Fruit fly (Drosophila melanogaster) whole organism, embryonic: ENCODE results near the gene brm.
A peak's percentile ranks its signal among the peaks of the same experiment; 100 is the strongest.

Experiments
- Blimp-1 ChIP-seq: fragments of 200-800 bp; sonication (Bioruptor generic); optimal IDR thresholded peaks from 3 replicates; lab custom pipeline; 2018; ENCODE audit warnings: missing biosample characterization, missing genetic modification characterization, mild to moderate bottlenecking, moderate library complexity, missing genetic modification reagents
- CG10267 ChIP-seq: fragments of 200-800 bp; sonication (Bioruptor generic); optimal IDR thresholded peaks from 2 replicates; lab custom pipeline; 2018; ENCODE audit warnings: missing biosample characterization, mild to moderate bottlenecking, missing genetic modification characterization, moderate library complexity
- CG11093 ChIP-seq: fragments of 200-800 bp; sonication (Bioruptor generic); IDR thresholded peaks from 3 replicates; pipeline ENCODE4 v1.3.6; 2022; ENCODE audit warnings: missing biosample characterization, missing genetic modification characterization
- CG11504 ChIP-seq: fragments of 200-800 bp; sonication (Bioruptor generic); optimal IDR thresholded peaks from 3 replicates; lab custom pipeline; 2019; ENCODE audit warnings: missing biosample characterization, mild to moderate bottlenecking, missing genetic modification characterization, moderate library complexity
- CG11695 ChIP-seq: fragments of 200-800 bp; sonication (Bioruptor generic); IDR thresholded peaks from 3 replicates; pipeline ENCODE4 v1.3.6; 2022; ENCODE audit warnings: missing biosample characterization, missing genetic modification characterization
- CG12155 ChIP-seq: fragments of 200-800 bp; sonication (Bioruptor generic); optimal IDR thresholded peaks from 3 replicates; lab custom pipeline; 2016; ENCODE audit warnings: missing biosample characterization, missing genetic modification characterization
- CG12391 ChIP-seq: fragments of 200-800 bp; sonication (Bioruptor generic); optimal IDR thresholded peaks from 3 replicates; lab custom pipeline; 2018; ENCODE audit warnings: missing biosample characterization, mild to moderate bottlenecking, missing genetic modification characterization, moderate library complexity
- CG12659 ChIP-seq: fragments of 200-800 bp; sonication (Bioruptor generic); optimal IDR thresholded peaks from 3 replicates; lab custom pipeline; 2017; ENCODE audit warnings: mild to moderate bottlenecking, missing biosample characterization, missing genetic modification reagents, missing genetic modification characterization
- CG14710 ChIP-seq: fragments of 200-800 bp; sonication (Bioruptor generic); optimal IDR thresholded peaks from 3 replicates; lab custom pipeline; 2019; ENCODE audit warnings: missing biosample characterization, mild to moderate bottlenecking, missing genetic modification characterization, moderate library complexity
- CG15269 ChIP-seq: fragments of 200-800 bp; sonication (Bioruptor generic); optimal IDR thresholded peaks from 2 replicates; lab custom pipeline; 2018; ENCODE audit warnings: missing biosample characterization, mild to moderate bottlenecking, missing genetic modification characterization, moderate library complexity
- CG1529 ChIP-seq: fragments of 200-800 bp; sonication (Bioruptor generic); optimal IDR thresholded peaks from 3 replicates; lab custom pipeline; 2018; ENCODE audit warnings: missing biosample characterization, missing genetic modification characterization
- CG1602 ChIP-seq: fragments of 200-800 bp; sonication (Bioruptor generic); optimal IDR thresholded peaks from 3 replicates; lab custom pipeline; 2016; ENCODE audit warnings: missing biosample characterization, missing genetic modification characterization
- CG17829 ChIP-seq: fragments of 200-800 bp; optimal IDR thresholded peaks from 2 replicates; lab custom pipeline; 2019; ENCODE audit warnings: missing biosample characterization, mild to moderate bottlenecking, missing genetic modification characterization, moderate library complexity
- CG18619 ChIP-seq: fragments of 200-800 bp; sonication (Bioruptor generic); optimal IDR thresholded peaks from 3 replicates; lab custom pipeline; 2017; ENCODE audit warnings: missing biosample characterization, mild to moderate bottlenecking, missing genetic modification characterization
- CG2712 ChIP-seq: fragments of 200-800 bp; optimal IDR thresholded peaks from 3 replicates; lab custom pipeline; 2019; ENCODE audit warnings: missing biosample characterization, mild to moderate bottlenecking, missing genetic modification characterization, moderate library complexity
- CG34422 ChIP-seq: fragments of 200-800 bp; sonication (Bioruptor generic); IDR thresholded peaks from 3 replicates; pipeline ENCODE4 v1.3.6; 2022; ENCODE audit warnings: missing biosample characterization, missing genetic modification characterization
- CG3847 ChIP-seq: fragments of 200-800 bp; sonication (Bioruptor generic); IDR thresholded peaks from 2 replicates; pipeline ENCODE4 v1.3.6; 2022; ENCODE audit warnings: missing biosample characterization, missing genetic modification characterization
- CG4730 ChIP-seq: fragments of 200-800 bp; sonication (Bioruptor generic); IDR thresholded peaks from 2 replicates; pipeline ENCODE4 v1.3.6; 2022; ENCODE audit warnings: missing biosample characterization, missing genetic modification characterization
- CG4854 ChIP-seq: fragments of 200-800 bp; sonication (Bioruptor generic); optimal IDR thresholded peaks from 2 replicates; lab custom pipeline; 2016; ENCODE audit warnings: missing biosample characterization, missing genetic modification characterization, inconsistent platforms
- CG6689 ChIP-seq: fragments of 200-800 bp; sonication (Bioruptor generic); IDR thresholded peaks from 2 replicates; pipeline ENCODE4 v1.3.6; 2022; ENCODE audit warnings: missing biosample characterization, missing genetic modification characterization
- CG6765 ChIP-seq: fragments of 200-800 bp; sonication (Bioruptor generic); optimal IDR thresholded peaks from 3 replicates; lab custom pipeline; 2017; ENCODE audit warnings: missing biosample characterization, mild to moderate bottlenecking, missing genetic modification characterization
- CG7556 ChIP-seq: fragments of 200-800 bp; sonication (Bioruptor generic); optimal IDR thresholded peaks from 2 replicates; lab custom pipeline; 2017; ENCODE audit warnings: missing biosample characterization, mild to moderate bottlenecking, missing genetic modification characterization
- CG7963 ChIP-seq: fragments of 200-800 bp; sonication (Bioruptor generic); IDR thresholded peaks from 3 replicates; pipeline ENCODE4 v1.3.6; 2022; ENCODE audit warnings: missing biosample characterization, missing genetic modification characterization; ENCODE audit not compliant: partially characterized antibody
- CG8478 ChIP-seq: fragments of >200 bp; optimal IDR thresholded peaks from 2 replicates; lab custom pipeline; 2018
- CG9727 ChIP-seq: fragments of 200-800 bp; sonication (Bioruptor generic); optimal IDR thresholded peaks from 3 replicates; lab custom pipeline; 2017; ENCODE audit warnings: missing biosample characterization, mild to moderate bottlenecking, missing genetic modification characterization
- Deaf1 ChIP-seq: fragments of 200-800 bp; optimal IDR thresholded peaks from 3 replicates; lab custom pipeline; 2019; ENCODE audit warnings: missing biosample characterization, mild to moderate bottlenecking, missing genetic modification characterization, moderate library complexity
- Dip3 ChIP-seq: fragments of 200-800 bp; sonication (Bioruptor generic); optimal IDR thresholded peaks from 3 replicates; lab custom pipeline; 2016; ENCODE audit warnings: missing biosample characterization, missing genetic modification characterization
- Fer1 ChIP-seq: fragments of 200-800 bp; sonication (Bioruptor generic); optimal IDR thresholded peaks from 2 replicates; lab custom pipeline; 2017; ENCODE audit warnings: missing biosample characterization, mild to moderate bottlenecking, missing genetic modification characterization
- Hr39 ChIP-seq: fragments of >200 bp; optimal IDR thresholded peaks from 2 replicates; lab custom pipeline; 2017
- Hr51 ChIP-seq, 2 experiments: fragments of 200-800 bp; sonication (Bioruptor generic); optimal IDR thresholded peaks; 2 replicates in 1 of 2; 3 replicates in 1 of 2; lab custom pipeline; 2016 to 2018; ENCODE audit warnings: missing biosample characterization in 2 of 2, missing genetic modification characterization in 2 of 2, mild to moderate bottlenecking in 1 of 2, moderate library complexity in 1 of 2
- Jarid2 ChIP-seq: fragments of 200-800 bp; sonication (Bioruptor generic); optimal IDR thresholded peaks from 3 replicates; lab custom pipeline; 2017; ENCODE audit warnings: mild to moderate bottlenecking, missing biosample characterization, missing genetic modification reagents, missing genetic modification characterization
- Spps ChIP-seq: fragments of 200-800 bp; sonication (Bioruptor generic); optimal IDR thresholded peaks from 2 replicates; lab custom pipeline; 2018; ENCODE audit warnings: missing biosample characterization, mild to moderate bottlenecking, missing genetic modification characterization
- Ssrp ChIP-seq: fragments of 200-800 bp; sonication (Bioruptor generic); optimal IDR thresholded peaks from 2 replicates; lab custom pipeline; 2018; ENCODE audit warnings: missing biosample characterization, mild to moderate bottlenecking, missing genetic modification characterization, moderate library complexity
- amos ChIP-seq: fragments of 200-800 bp; sonication (Bioruptor generic); IDR thresholded peaks from 2 replicates; pipeline ENCODE4 v1.3.6; 2022; ENCODE audit warnings: missing biosample characterization, missing genetic modification characterization; ENCODE audit not compliant: partially characterized antibody
- ci ChIP-seq: fragments of 200-800 bp; sonication (Bioruptor generic); IDR thresholded peaks from 3 replicates; pipeline ENCODE4 v1.3.6; 2022; ENCODE audit warnings: missing biosample characterization, missing genetic modification characterization
- dmrt11E ChIP-seq: fragments of 200-800 bp; sonication (Bioruptor generic); optimal IDR thresholded peaks from 3 replicates; lab custom pipeline; 2018; ENCODE audit warnings: missing biosample characterization, mild to moderate bottlenecking, missing genetic modification characterization, moderate library complexity
- gro ChIP-seq: fragments of 200-800 bp; sonication (Bioruptor generic); optimal IDR thresholded peaks from 2 replicates; lab custom pipeline; 2016; ENCODE audit warnings: missing biosample characterization, missing genetic modification characterization
- hth ChIP-seq: fragments of >200 bp; optimal IDR thresholded peaks from 2 replicates; lab custom pipeline; 2017; ENCODE audit warnings: inconsistent platforms
- ind ChIP-seq: fragments of 200-800 bp; sonication (Bioruptor generic); optimal IDR thresholded peaks from 3 replicates; lab custom pipeline; 2016; ENCODE audit warnings: missing biosample characterization, missing genetic modification characterization
- nmo ChIP-seq: fragments of 200-800 bp; sonication (Bioruptor generic); optimal IDR thresholded peaks from 2 replicates; lab custom pipeline; 2018; ENCODE audit warnings: missing biosample characterization, mild to moderate bottlenecking, missing genetic modification characterization, moderate library complexity
- pan ChIP-seq, 4 experiments: fragments of >200 bp in 3 of 4; fragments of 200-800 bp in 1 of 4; sonication (Bioruptor generic) in 1 of 4; optimal IDR thresholded peaks in 3 of 4; IDR thresholded peaks in 1 of 4; 2 replicates each; pipeline versions ENCODE4 v1.3.6 to Lab custom; 2017 to 2022; ENCODE audit warnings: missing biosample characterization in 2 of 4, missing genetic modification characterization in 2 of 4, mixed read lengths in 1 of 4
- prd ChIP-seq, 3 experiments: fragments of >200 bp in 2 of 3; fragments of 200-800 bp in 1 of 3; sonication (Bioruptor generic) in 1 of 3; optimal IDR thresholded peaks in 2 of 3; IDR thresholded peaks in 1 of 3; 2 replicates in 2 of 3; 3 replicates in 1 of 3; pipeline versions ENCODE4 v1.3.6 to Lab custom; 2017 to 2022; ENCODE audit warnings: missing biosample characterization in 1 of 3, missing genetic modification characterization in 1 of 3
- ranshi ChIP-seq: fragments of 200-800 bp; sonication (Bioruptor generic); IDR thresholded peaks from 2 replicates; pipeline ENCODE4 v1.3.6; 2022; ENCODE audit warnings: missing biosample characterization, missing genetic modification characterization
- rib ChIP-seq: fragments of 200-800 bp; sonication (Bioruptor generic); IDR thresholded peaks from 2 replicates; pipeline ENCODE4 v1.3.6; 2022; ENCODE audit warnings: missing biosample characterization, missing genetic modification characterization
- sens ChIP-seq: fragments of 200-800 bp; sonication (Bioruptor generic); peaks from one replicate; lab custom pipeline; 2016; ENCODE audit warnings: missing biosample characterization, missing genetic modification characterization
- tgo ChIP-seq: fragments of 200-800 bp; sonication (Bioruptor generic); IDR thresholded peaks from 3 replicates; pipeline ENCODE4 v1.3.6; 2022; ENCODE audit warnings: missing biosample characterization, missing genetic modification characterization
- tin ChIP-seq: fragments of 200-800 bp; sonication (Bioruptor generic); optimal IDR thresholded peaks from 3 replicates; lab custom pipeline; 2016; ENCODE audit warnings: missing biosample characterization, missing genetic modification characterization
- unpg ChIP-seq: fragments of 200-800 bp; sonication (Bioruptor generic); optimal IDR thresholded peaks from 3 replicates; lab custom pipeline; 2018; ENCODE audit warnings: missing biosample characterization, mild to moderate bottlenecking, missing genetic modification characterization, moderate library complexity
- vvl ChIP-seq: fragments of 200-800 bp; sonication (Bioruptor generic); IDR thresholded peaks from 2 replicates; pipeline ENCODE4 v1.3.6; 2022; ENCODE audit warnings: missing biosample characterization, missing genetic modification characterization
- zfh1 ChIP-seq: fragments of 200-800 bp; sonication (Bioruptor generic); IDR thresholded peaks from 3 replicates; pipeline ENCODE4 v1.3.6; 2022; ENCODE audit warnings: missing biosample characterization, missing genetic modification characterization

brm gene

dm6 chr3L:15923352-15923751, 59.3 kb downstream of the brm start (continued):
- TF ChIP-seq zfh1 (GFP tag; lab: Robert Waterston, UW) = 0 out of 3 replicates have a peak, but pooled peaks have one; percentile 32
- no peak for TF ChIP-seq rib (GFP tag; lab: Robert Waterston, UW)
- no peak for TF ChIP-seq hth (lab: Kevin White, UChicago)
- peak; percentile 73 for TF ChIP-seq CG11504 (tag; lab: Kevin White, UChicago)
- no peak for TF ChIP-seq ci (GFP tag; lab: Robert Waterston, UW)
- TF ChIP-seq CG4854 (GFP tag; lab: Kevin White, UChicago) = peak; percentile 1
- TF ChIP-seq CG12155 (GFP tag; lab: Kevin White, UChicago) = peak; percentile 29
- TF ChIP-seq CG7556 (GFP tag; lab: Kevin White, UChicago) = peak; percentile 40
- TF ChIP-seq tin (GFP tag; lab: Kevin White, UChicago) = peak; percentile 1
- peak; percentile 13 for TF ChIP-seq gro (GFP tag; lab: Kevin White, UChicago)
- TF ChIP-seq vvl = peak; percentile 47; the same call in 1 of the 2 replicates
- TF ChIP-seq CG8478 = no peak
- no peak for TF ChIP-seq amos (GFP tag; lab: Robert Waterston, UW)
- no peak for TF ChIP-seq Jarid2 (GFP tag; lab: Kevin White, UChicago)
- no peak for TF ChIP-seq pan (optimal IDR thresholded peaks at IDR 0.05; lab: Kevin White, UChicago)
- peak in 1 of 2 experiments; percentile 32 for TF ChIP-seq pan (GFP tag; optimal IDR thresholded peaks at IDR 0.05 in 1 of 2, IDR thresholded peaks at IDR 0.05 in 1 of 2)
- TF ChIP-seq CG18619 (GFP tag; lab: Kevin White, UChicago) = peak; percentile 16
- peak; percentile 26 for TF ChIP-seq Ssrp (tag; lab: Kevin White, UChicago)
- TF ChIP-seq CG12659 (GFP tag; lab: Kevin White, UChicago) = peak; percentile 15
- TF ChIP-seq Blimp-1 (GFP tag; lab: Kevin White, UChicago) = peak; percentile 41
- no peak for TF ChIP-seq prd (optimal IDR thresholded peaks at IDR 0.05; lab: Kevin White, UChicago)
- TF ChIP-seq prd (GFP tag; IDR thresholded peaks at IDR 0.05; lab: Robert Waterston, UW) = peak; percentile 43; the same call in 1 of the 3 replicates
- TF ChIP-seq unpg = peak; percentile 48
- peak; percentile 31; the same call in 1 of the 2 replicates for TF ChIP-seq CG3847 (GFP tag; lab: Robert Waterston, UW)
- peak; percentile 12 for TF ChIP-seq CG6765 (GFP tag; lab: Kevin White, UChicago)
- peak; percentile 5 for TF ChIP-seq dmrt11E
- TF ChIP-seq CG12391 (tag; lab: Kevin White, UChicago) = peak; percentile 54
- TF ChIP-seq Deaf1 (tag; lab: Kevin White, UChicago) = peak; percentile 26
- peak; percentile 58 for TF ChIP-seq CG15269 (tag; lab: Kevin White, UChicago)
- 0 out of 3 replicates have a peak, but pooled peaks have one; percentile 47 for TF ChIP-seq CG11695
- 0 out of 3 replicates have a peak, but pooled peaks have one; percentile 16 for TF ChIP-seq CG11093
- TF ChIP-seq Fer1 (GFP tag; lab: Kevin White, UChicago) = peak; percentile 66
- no peak for TF ChIP-seq CG7963 (GFP tag; lab: Robert Waterston, UW)
- TF ChIP-seq CG9727 (GFP tag; lab: Kevin White, UChicago) = peak; percentile 28
- TF ChIP-seq CG1602 (GFP tag; lab: Kevin White, UChicago) = peak; percentile 18
- TF ChIP-seq nmo = peak; percentile 22
- TF ChIP-seq ind (GFP tag; lab: Kevin White, UChicago) = peak; percentile 21
- peak; percentile 19; the same call in 1 of the 2 replicates for TF ChIP-seq ranshi
- TF ChIP-seq CG14710 (tag; lab: Kevin White, UChicago) = peak; percentile 14
- TF ChIP-seq CG17829 (tag; lab: Kevin White, UChicago) = peak; percentile 36
- TF ChIP-seq Hr39 = no peak
- TF ChIP-seq sens (GFP tag; lab: Kevin White, UChicago) = peak; percentile 65
- no peak for TF ChIP-seq Spps
- TF ChIP-seq CG2712 (tag; lab: Kevin White, UChicago) = peak; percentile 59
- no peak for TF ChIP-seq CG4730 (GFP tag; lab: Robert Waterston, UW)
- no peak for TF ChIP-seq CG1529 (GFP tag; lab: Kevin White, UChicago)
- TF ChIP-seq CG34422 (GFP tag; lab: Robert Waterston, UW) = no peak
- TF ChIP-seq CG10267 = peak; percentile 36
- TF ChIP-seq CG6689 (GFP tag; lab: Robert Waterston, UW) = peak; percentile 33; the same call in 1 of the 2 replicates
- TF ChIP-seq Hr51 (GFP tag; optimal IDR thresholded peaks at IDR 0.05; lab: Kevin White, UChicago) = peak in 1 of 2 experiments; percentile 61
- TF ChIP-seq Dip3 (GFP tag; lab: Kevin White, UChicago) = no peak
- TF ChIP-seq tgo = peak; percentile 31; the same call in 1 of the 3 replicates
